Worm (Caenorhabditis elegans): ENCODE measurements around the gene T06C12.9.

The T06C12.9 gene

DNA sequence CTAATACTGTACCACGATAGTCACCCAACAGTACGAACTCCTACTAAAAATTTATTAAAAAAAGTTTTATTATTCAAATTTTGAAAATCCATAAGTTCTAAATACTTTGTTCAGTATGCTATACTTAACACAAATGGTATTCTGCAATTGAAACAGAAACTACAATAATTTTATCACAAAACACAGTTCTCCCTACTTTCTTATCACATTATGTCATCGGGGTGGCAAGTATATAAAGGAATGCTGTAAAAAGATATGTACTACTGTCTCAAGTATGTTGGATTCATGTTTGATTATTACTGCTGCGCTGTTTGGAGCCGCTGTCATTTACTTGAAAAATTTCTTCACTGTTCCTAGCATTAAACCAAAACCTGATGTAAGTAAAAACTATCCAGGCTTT is 35.2 kb upstream of the T06C12.9 start, which contains the start of gene cdr-1:
TSS of gene cdr-1 (plus strand) at position 208 of the 400 bp plus-strand sequence.
- no peak for TF ChIP-seq tbx-8 (GFP tag; optimal IDR thresholded peaks at IDR 0.05)
- no peak for TF ChIP-seq ham-2 (GFP tag; optimal IDR thresholded peaks at IDR 0.05)
- no peak for TF ChIP-seq lin-13 (tag; optimal IDR thresholded peaks at IDR 0.05)
- TF ChIP-seq sptf-1 (tag; optimal IDR thresholded peaks at IDR 0.05), result no peak
- no peak for TF ChIP-seq nhr-2 (tag; optimal IDR thresholded peaks at IDR 0.05)
- TF ChIP-seq flh-1 (GFP tag; optimal IDR thresholded peaks at IDR 0.05), result no peak
- no peak for TF ChIP-seq ztf-11 (tag; optimal IDR thresholded peaks at IDR 0.05)

- TF ChIP-seq mep-1 (tag; optimal IDR thresholded peaks at IDR 0.05) (no peak), ceh-83 (GFP tag; optimal IDR thresholded peaks at IDR 0.05) (no peak), pha-4 (tag; optimal IDR thresholded peaks at IDR 0.05) (no peak), lin-13 (tag; optimal IDR thresholded peaks at IDR 0.05) (no peak)
Measured at ce11 chrV:15920273-15920672, 34.4 kb upstream of the T06C12.9 start, which contains the start of gene F35E8.10. F35E8.10 (minus strand) TSS chrV:15920373.

ce11 chrV:15917458-15917857 is 31.6 kb upstream of the T06C12.9 start, which contains the start of gene F35E8.9:
F35E8.9 (minus strand) TSS chrV:15917558.
- TF ChIP-seq ztf-11 (tag; optimal IDR thresholded peaks at IDR 0.05), result no peak
- no peak for TF ChIP-seq bed-3 (GFP tag; optimal IDR thresholded peaks at IDR 0.05)
- no peak for TF ChIP-seq hlh-1 (tag; optimal IDR thresholded peaks at IDR 0.05)
- TF ChIP-seq blmp-1 (tag; optimal IDR thresholded peaks at IDR 0.05), result no peak
- TF ChIP-seq mep-1 (tag; optimal IDR thresholded peaks at IDR 0.05), result no peak
- TF ChIP-seq ceh-39 (tag; optimal IDR thresholded peaks at IDR 0.05), result no peak
- no peak for TF ChIP-seq elt-1 (tag; optimal IDR thresholded peaks at IDR 0.05; ENCODE audit: borderline replicate concordance, insufficient read depth)
- TF ChIP-seq sptf-1 (tag; optimal IDR thresholded peaks at IDR 0.05), result no peak
- no peak for TF ChIP-seq flh-1 (GFP tag; optimal IDR thresholded peaks at IDR 0.05)
- TF ChIP-seq nhr-2 (tag; optimal IDR thresholded peaks at IDR 0.05), result no peak
- TF ChIP-seq nhr-28 (tag; optimal IDR thresholded peaks at IDR 0.05), result no peak
- TF ChIP-seq zip-8 (tag; optimal IDR thresholded peaks at IDR 0.05), result no peak
- no peak for TF ChIP-seq unc-120 (tag; optimal IDR thresholded peaks at IDR 0.05; ENCODE audit: poor library complexity, severe bottlenecking)
- TF ChIP-seq cnd-1 (tag; optimal IDR thresholded peaks at IDR 0.05), result no peak
- TF ChIP-seq unc-39 (tag; optimal IDR thresholded peaks at IDR 0.05), result no peak
- no peak for TF ChIP-seq mls-2 (tag; optimal IDR thresholded peaks at IDR 0.05)
- no peak for TF ChIP-seq nhr-12 (tag; optimal IDR thresholded peaks at IDR 0.05)
- TF ChIP-seq nhr-76 (tag; optimal IDR thresholded peaks at IDR 0.05), result no peak
- TF ChIP-seq ces-1 (GFP tag; optimal IDR thresholded peaks at IDR 0.05), result no peak
- no peak for TF ChIP-seq lin-13 (tag; optimal IDR thresholded peaks at IDR 0.05)

DNA sequence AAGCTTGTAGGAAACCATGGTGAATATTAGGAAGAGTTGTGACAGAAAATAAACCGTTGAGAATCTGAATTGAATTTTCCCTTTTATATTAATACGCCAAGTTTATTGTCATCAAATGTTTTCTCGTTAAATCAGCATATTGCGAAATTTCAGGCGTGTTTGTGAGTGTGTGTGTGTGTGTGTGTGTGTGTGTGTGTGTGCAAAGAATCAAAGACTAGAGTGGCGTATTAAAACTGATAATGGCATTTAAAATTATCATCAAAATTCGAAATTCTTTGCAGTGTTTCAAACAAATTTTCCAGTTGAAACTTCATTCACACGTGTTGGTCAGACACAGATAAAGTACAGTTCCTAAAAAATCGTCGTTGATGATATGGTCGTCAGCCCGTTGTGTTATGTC is 30.1 kb upstream of the T06C12.9 start, which contains the start of gene gst-38:
TSS of gene gst-38 (minus strand) at position 152 of the 400 bp plus-strand sequence.
- TF ChIP-seq nhr-28 (tag; optimal IDR thresholded peaks at IDR 0.05), result no peak
- no peak for TF ChIP-seq drap-1 (GFP tag; optimal IDR thresholded peaks at IDR 0.05)
- TF ChIP-seq mab-5 (tag; optimal IDR thresholded peaks at IDR 0.05), result no peak
- TF ChIP-seq bed-3 (GFP tag; optimal IDR thresholded peaks at IDR 0.05), result no peak
- TF ChIP-seq sem-2 (GFP tag; optimal IDR thresholded peaks at IDR 0.05), result no peak
- TF ChIP-seq hlh-1 (tag; optimal IDR thresholded peaks at IDR 0.05), result no peak
- TF ChIP-seq M03D4.4 (tag; optimal IDR thresholded peaks at IDR 0.05), result no peak
- TF ChIP-seq ces-1 (GFP tag; optimal IDR thresholded peaks at IDR 0.05), result no peak
- TF ChIP-seq ham-2 (GFP tag; optimal IDR thresholded peaks at IDR 0.05), result no peak
- TF ChIP-seq sptf-1 (tag; optimal IDR thresholded peaks at IDR 0.05), result no peak
- no peak for TF ChIP-seq nhr-12 (tag; optimal IDR thresholded peaks at IDR 0.05)
- no peak for TF ChIP-seq unc-62 (GFP tag; optimal IDR thresholded peaks at IDR 0.05)
- no peak for TF ChIP-seq ceh-43 (GFP tag; optimal IDR thresholded peaks at IDR 0.05)
- no peak for TF ChIP-seq ceh-39 (tag; optimal IDR thresholded peaks at IDR 0.05)
- TF ChIP-seq lin-32 (GFP tag; optimal IDR thresholded peaks at IDR 0.05), result no peak
- no peak for TF ChIP-seq unc-39 (tag; optimal IDR thresholded peaks at IDR 0.05)
- TF ChIP-seq mls-2 (tag; optimal IDR thresholded peaks at IDR 0.05), result no peak

ce11 chrV:15915307-15915706 is 29.4 kb upstream of the T06C12.9 start:
- TF ChIP-seq elt-1 (tag; optimal IDR thresholded peaks at IDR 0.05; ENCODE audit: borderline replicate concordance, insufficient read depth) (no peak), ceh-39 (tag; optimal IDR thresholded peaks at IDR 0.05) (no peak), mep-1 (tag; optimal IDR thresholded peaks at IDR 0.05) (no peak), sem-2 (GFP tag; optimal IDR thresholded peaks at IDR 0.05) (no peak), ceh-43 (GFP tag; optimal IDR thresholded peaks at IDR 0.05) (no peak), nhr-2 (tag; optimal IDR thresholded peaks at IDR 0.05) (no peak)

All from whole organism, mixed stage, embryonic.